Fruit fly (Drosophila melanogaster): ENCODE measurements around the gene CG11586.

DNA sequence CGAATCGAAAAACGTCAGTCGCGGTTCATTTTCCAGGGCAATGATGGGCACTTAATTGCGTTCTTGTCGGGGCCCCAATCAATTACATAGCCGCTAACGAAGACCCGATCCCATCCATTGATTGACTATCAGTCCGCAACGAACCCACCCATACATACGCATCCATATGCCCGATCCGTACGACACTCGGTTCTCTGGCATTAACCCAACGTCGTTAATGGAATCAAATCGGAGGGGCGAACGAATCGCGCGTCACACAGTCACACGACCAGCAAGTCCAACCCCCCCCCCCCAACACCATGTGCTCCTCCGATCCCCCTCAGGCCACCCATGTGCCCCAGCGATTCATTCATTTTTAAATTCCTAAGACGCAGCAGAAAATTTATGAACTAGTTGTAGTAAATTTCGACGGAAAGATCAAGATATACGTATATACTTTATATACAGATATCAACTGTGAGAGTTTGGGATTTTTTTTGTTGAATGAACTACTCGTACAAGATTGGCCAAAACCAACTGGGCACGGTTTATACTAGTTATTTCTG is 41.0 kb downstream of the CG11586 start:
- TF ChIP-seq CTCF (optimal IDR thresholded peaks at IDR 0.05) (no peak), CG8478 (optimal IDR thresholded peaks at IDR 0.05) (no peak)
